Fruit fly (Drosophila melanogaster) whole organism, wandering third instar larva: ENCODE measurements around the gene MTF-1.

Source experiments
- CrebA ChIP-seq: fragments of 200-800 bp; sonication (Bioruptor generic); optimal IDR thresholded peaks from 2 replicates; lab custom pipeline; 2016; ENCODE audit warnings: missing biosample characterization, mild to moderate bottlenecking, missing genetic modification characterization, borderline replicate concordance
- HLH106 ChIP-seq: fragments of 200-800 bp; optimal IDR thresholded peaks from 3 replicates; lab custom pipeline; 2019; ENCODE audit warnings: missing biosample characterization, mild to moderate bottlenecking, missing genetic modification characterization, moderate library complexity
- N ChIP-seq: fragments of >200 bp; optimal IDR thresholded peaks from 2 replicates; lab custom pipeline; 2018; ENCODE audit warnings: missing biosample characterization, missing external identifiers, missing genetic modification characterization
- lola ChIP-seq: fragments of >200 bp; optimal IDR thresholded peaks from 2 replicates; lab custom pipeline; 2017; ENCODE audit warnings: missing biosample characterization, missing genetic modification characterization
- pan ChIP-seq: fragments of >200 bp; optimal IDR thresholded peaks from 2 replicates; lab custom pipeline; 2017
- psq ChIP-seq: fragments of 200-800 bp; sonication (Bioruptor generic); optimal IDR thresholded peaks from 3 replicates; lab custom pipeline; 2017; ENCODE audit warnings: missing biosample characterization, mild to moderate bottlenecking, missing genetic modification characterization, moderate library complexity
- sv ChIP-seq: fragments of 200-800 bp; sonication (Bioruptor generic); optimal IDR thresholded peaks from 3 replicates; lab custom pipeline; 2016; ENCODE audit warnings: missing biosample characterization, missing genetic modification characterization
- usp ChIP-seq: fragments of >200 bp; optimal IDR thresholded peaks from 2 replicates; lab custom pipeline; 2017; ENCODE audit warnings: missing biosample characterization, missing genetic modification characterization

DNA sequence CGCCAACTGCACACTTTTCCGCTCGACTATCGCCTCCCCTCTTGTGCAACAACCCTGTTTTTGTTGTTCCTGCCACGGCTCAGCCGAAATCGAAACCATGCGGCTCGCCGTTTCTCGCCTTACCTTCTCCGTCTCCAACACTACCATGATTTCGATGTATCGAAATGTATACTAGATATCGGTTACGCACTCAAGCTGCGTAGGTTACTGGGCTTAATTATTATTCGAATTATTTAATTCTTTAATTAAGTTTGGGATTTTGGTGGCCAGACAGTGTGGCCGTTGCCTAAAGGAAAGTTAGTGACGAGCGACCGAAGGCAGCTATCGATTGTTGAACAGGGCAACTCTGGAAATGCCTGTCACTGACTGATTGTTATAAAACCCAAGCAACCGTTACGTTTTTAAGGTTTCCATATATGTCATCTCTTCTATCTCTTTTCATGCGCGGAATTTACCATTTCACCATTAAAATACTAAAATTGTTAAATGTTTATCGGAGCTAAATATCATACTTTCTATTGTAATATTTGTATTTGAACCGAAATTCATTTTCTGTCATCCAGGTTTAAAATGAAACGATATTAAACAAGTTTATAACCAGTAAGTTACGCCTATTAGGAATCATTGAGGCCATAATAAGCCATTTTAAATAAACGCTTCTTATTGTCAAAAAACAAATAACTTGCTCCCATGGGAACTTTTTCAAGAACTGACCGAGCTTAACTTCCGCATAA is 27.8 kb upstream of the MTF-1 start, which contains the start of gene eIF4E1:
- no peak for TF ChIP-seq pan (lab: Kevin White, UChicago)
- no peak for TF ChIP-seq HLH106
- TF ChIP-seq psq: no peak
- TF ChIP-seq CrebA: no peak
- peak; percentile 34 for TF ChIP-seq sv (GFP tag; lab: Kevin White, UChicago)
- no peak for TF ChIP-seq usp (GFP tag; lab: Kevin White, UChicago)
- TF ChIP-seq N (GFP tag; lab: Kevin White, UChicago): no peak
- no peak for TF ChIP-seq lola (GFP tag; lab: Kevin White, UChicago)
